Worm (Caenorhabditis elegans) whole organism, mixed stage, embryonic: Measurements from ENCODE around the gene ugt-35.

Source experiments
- M03D4.4 ChIP-seq: sonication (generic microtip); optimal IDR thresholded peaks from 2 replicates; lab custom pipeline; 2017; ENCODE audit warnings: mild to moderate bottlenecking, missing genetic modification characterization, missing compliant biosample characterization
- bed-3 ChIP-seq: fragments of 200-800 bp; sonication (Bioruptor generic); optimal IDR thresholded peaks from 3 replicates; lab custom pipeline; 2018; ENCODE audit warnings: mild to moderate bottlenecking, missing genetic modification characterization, moderate library complexity, missing compliant biosample characterization
- ceh-39 ChIP-seq: fragments of 150-350 bp; optimal IDR thresholded peaks from 2 replicates; lab custom pipeline; 2014; ENCODE audit warnings: missing biosample characterization, missing genetic modification characterization
- ceh-43 ChIP-seq: fragments of 200-800 bp; sonication (Bioruptor generic); optimal IDR thresholded peaks from 2 replicates; lab custom pipeline; 2018; ENCODE audit warnings: mild to moderate bottlenecking, missing genetic modification characterization, moderate library complexity, missing compliant biosample characterization
- ceh-83 ChIP-seq: fragments of 200-800 bp; sonication (Bioruptor generic); optimal IDR thresholded peaks from 2 replicates; lab custom pipeline; 2018; ENCODE audit warnings: mild to moderate bottlenecking, missing genetic modification characterization, missing compliant biosample characterization
- ces-1 ChIP-seq: fragments of 150-350 bp; optimal IDR thresholded peaks from 2 replicates; lab custom pipeline; 2014; ENCODE audit warnings: missing biosample characterization, missing genetic modification reagents, missing genetic modification characterization
- elt-1 ChIP-seq: sonication (generic microtip); optimal IDR thresholded peaks from 2 replicates; lab custom pipeline; 2017; ENCODE audit warnings: missing genetic modification characterization, mild to moderate bottlenecking, missing compliant biosample characterization, antibody characterized with exemption, moderate library complexity, borderline replicate concordance; ENCODE audit not compliant: insufficient read depth
- flh-1 ChIP-seq: fragments of 200-800 bp; sonication (Bioruptor generic); optimal IDR thresholded peaks from 2 replicates; lab custom pipeline; 2018; ENCODE audit warnings: mild to moderate bottlenecking, missing genetic modification characterization, moderate library complexity, missing compliant biosample characterization
- ham-2 ChIP-seq: fragments of 200-800 bp; sonication (Bioruptor generic); optimal IDR thresholded peaks from 2 replicates; lab custom pipeline; 2018; ENCODE audit warnings: mild to moderate bottlenecking, missing genetic modification characterization, missing compliant biosample characterization
- hlh-1 ChIP-seq: fragments of 150-350 bp; optimal IDR thresholded peaks from 2 replicates; lab custom pipeline; 2014; ENCODE audit warnings: missing biosample characterization, missing genetic modification reagents, missing genetic modification characterization
- lin-13 ChIP-seq: fragments of 150-350 bp; optimal IDR thresholded peaks from 2 replicates; lab custom pipeline; 2014; ENCODE audit warnings: missing biosample characterization, missing genetic modification characterization
- lsy-2 ChIP-seq: fragments of 150-350 bp; optimal IDR thresholded peaks from 2 replicates; lab custom pipeline; 2014; ENCODE audit warnings: missing biosample characterization, missing genetic modification characterization
- mls-2 ChIP-seq: sonication (generic microtip); optimal IDR thresholded peaks from 2 replicates; lab custom pipeline; 2016; ENCODE audit warnings: mild to moderate bottlenecking, missing genetic modification characterization, moderate library complexity, missing compliant biosample characterization
- nhr-12 ChIP-seq: fragments of 150-350 bp; optimal IDR thresholded peaks from 2 replicates; lab custom pipeline; 2014; ENCODE audit warnings: missing biosample characterization, missing genetic modification characterization
- nhr-237 ChIP-seq: fragments of 150-350 bp; optimal IDR thresholded peaks from 2 replicates; lab custom pipeline; 2014; ENCODE audit warnings: missing biosample characterization, missing genetic modification characterization
- pha-4 ChIP-seq: fragments of 150-350 bp; optimal IDR thresholded peaks from 2 replicates; lab custom pipeline; 2018; ENCODE audit warnings: missing biosample characterization, missing genetic modification reagents, missing genetic modification characterization
- sem-2 ChIP-seq: fragments of 200-800 bp; sonication (Bioruptor generic); optimal IDR thresholded peaks from 2 replicates; lab custom pipeline; 2018; ENCODE audit warnings: mild to moderate bottlenecking, missing genetic modification characterization, missing compliant biosample characterization
- sptf-1 ChIP-seq: sonication (generic microtip); optimal IDR thresholded peaks from 2 replicates; lab custom pipeline; 2017; ENCODE audit warnings: mild to moderate bottlenecking, missing genetic modification characterization, moderate library complexity, missing compliant biosample characterization
- tbx-8 ChIP-seq: fragments of 200-800 bp; sonication (Bioruptor generic); optimal IDR thresholded peaks from 2 replicates; lab custom pipeline; 2018; ENCODE audit warnings: mild to moderate bottlenecking, missing genetic modification characterization, moderate library complexity, missing compliant biosample characterization
- unc-120 ChIP-seq: sonication (generic microtip); optimal IDR thresholded peaks from 2 replicates; lab custom pipeline; 2017; ENCODE audit warnings: missing genetic modification characterization, missing compliant biosample characterization; ENCODE audit not compliant: poor library complexity, severe bottlenecking
- zip-8 ChIP-seq: fragments of 150-350 bp; optimal IDR thresholded peaks from 2 replicates; lab custom pipeline; 2014; ENCODE audit warnings: missing biosample characterization, missing genetic modification characterization
- ztf-11 ChIP-seq: fragments of 150-350 bp; optimal IDR thresholded peaks from 2 replicates; lab custom pipeline; 2014; ENCODE audit warnings: missing biosample characterization, missing genetic modification characterization

The ugt-35 gene

ce11 chrV:10681117-10681959 lies 27.3 kb upstream of the ugt-35 start:
- TF ChIP-seq hlh-1 (tag; lab: Kevin White, UChicago) (no peak), unc-120 (tag; lab: Kevin White, UChicago) (peak; percentile 67), ceh-83 (GFP tag; lab: Kevin White, UChicago) (peak; percentile 65)

DNA sequence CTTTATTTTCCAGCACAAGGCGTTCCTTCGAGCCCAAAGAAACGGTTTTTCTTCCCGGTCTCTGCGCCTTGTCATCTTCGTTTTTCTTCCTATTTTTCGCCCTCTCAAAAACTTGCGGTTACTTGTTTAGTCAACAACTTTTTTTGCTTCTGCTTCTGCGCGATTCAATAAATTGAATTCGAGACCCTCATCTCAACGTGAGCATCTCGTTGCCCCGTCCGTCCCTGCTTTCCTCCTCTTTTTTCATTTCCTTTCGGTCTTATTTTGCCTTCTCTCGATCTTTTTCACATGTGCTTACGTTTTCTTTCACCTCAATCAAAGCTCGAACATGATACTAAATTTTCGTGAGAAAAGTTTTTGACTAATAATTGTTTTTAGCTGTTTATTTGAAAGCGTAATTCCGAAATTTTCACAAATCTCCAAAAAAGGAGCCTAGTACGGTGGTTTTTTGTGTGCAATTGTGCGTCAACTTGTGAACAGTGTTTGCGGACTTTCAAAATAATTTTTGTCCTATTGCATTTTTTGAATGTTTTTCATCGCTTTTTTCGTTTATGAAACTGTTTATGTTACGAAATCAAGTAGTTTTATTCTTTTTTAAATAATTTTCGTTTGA lies 26.0 kb upstream of the ugt-35 start:
- TF ChIP-seq ces-1 (GFP tag; lab: Kevin White, UChicago) (peak; percentile 68), sptf-1 (no peak), lsy-2 (tag; lab: Kevin White, UChicago) (peak; percentile 83)

DNA sequence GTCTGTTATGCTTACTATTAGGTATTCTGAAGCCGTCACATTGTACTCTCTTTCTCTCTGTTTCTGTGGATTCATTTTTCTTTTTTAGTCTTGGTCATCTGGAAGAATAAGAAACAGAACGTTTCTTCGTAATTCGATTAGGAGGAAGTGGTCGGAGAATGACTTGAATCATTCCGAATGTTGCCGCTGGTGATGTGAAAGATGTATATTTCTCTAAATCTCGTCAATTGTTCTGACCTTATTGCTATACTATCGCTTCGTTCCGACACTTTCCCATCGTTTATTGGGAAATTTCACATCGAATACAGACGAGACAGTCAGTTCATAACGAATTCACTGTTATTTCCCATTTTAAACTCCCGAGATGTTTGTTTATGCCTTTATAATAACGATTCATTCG lies 25.0 kb upstream of the ugt-35 start:
- no peak for TF ChIP-seq nhr-12 (tag; lab: Kevin White, UChicago)
- peak; percentile 23 for TF ChIP-seq ham-2 (GFP tag; lab: Kevin White, UChicago)
- no peak for TF ChIP-seq bed-3 (GFP tag; lab: Kevin White, UChicago)
- no peak for TF ChIP-seq ceh-43 (GFP tag; lab: Kevin White, UChicago)
- no peak for TF ChIP-seq M03D4.4 (tag; lab: Kevin White, UChicago)
- no peak for TF ChIP-seq ceh-39 (tag; lab: Kevin White, UChicago)
- TF ChIP-seq, all 35 proteins: peak for 1

- TF ChIP-seq elt-1 (tag; lab: Kevin White, UChicago) (no peak), sem-2 (GFP tag; lab: Kevin White, UChicago) (no peak), lin-13 (tag; lab: Kevin White, UChicago) (no peak), nhr-12 (tag; lab: Kevin White, UChicago) (no peak), zip-8 (tag; lab: Kevin White, UChicago) (no peak), ces-1 (GFP tag; lab: Kevin White, UChicago) (peak; percentile 8), tbx-8 (GFP tag; lab: Kevin White, UChicago) (no peak), ceh-43 (GFP tag; lab: Kevin White, UChicago) (no peak), ztf-11 (tag; lab: Kevin White, UChicago) (no peak)
Measured at ce11 chrV:10677459-10677858, 23.4 kb upstream of the ugt-35 start.

ce11 chrV:10675978-10676377 lies 21.9 kb upstream of the ugt-35 start:
- TF ChIP-seq lsy-2 (tag; lab: Kevin White, UChicago) (no peak), ces-1 (GFP tag; lab: Kevin White, UChicago) (peak; percentile 81)
- TF ChIP-seq, all 35 proteins: peak for 1

- no peak for TF ChIP-seq lsy-2 (tag; lab: Kevin White, UChicago)
- TF ChIP-seq nhr-237 (tag; lab: Kevin White, UChicago): no peak
- no peak for TF ChIP-seq sem-2 (GFP tag; lab: Kevin White, UChicago)
- TF ChIP-seq mls-2: no peak
- no peak for TF ChIP-seq pha-4
- peak; percentile 2 for TF ChIP-seq ces-1 (GFP tag; lab: Kevin White, UChicago)
Measured at ce11 chrV:10672601-10673000, 18.5 kb upstream of the ugt-35 start.

- no peak for TF ChIP-seq unc-120 (tag; lab: Kevin White, UChicago)
- no peak for TF ChIP-seq elt-1 (tag; lab: Kevin White, UChicago)
- no peak for TF ChIP-seq M03D4.4 (tag; lab: Kevin White, UChicago)
- TF ChIP-seq flh-1 (GFP tag; lab: Kevin White, UChicago): no peak
- TF ChIP-seq ces-1 (GFP tag; lab: Kevin White, UChicago): no peak
- no peak for TF ChIP-seq pha-4
Measured at ce11 chrV:10671618-10672017, 17.6 kb upstream of the ugt-35 start, which contains the start of gene ceh-22. TSS of gene ceh-22 (plus strand) at chrV:10671918.
